Fruit fly (Drosophila melanogaster): ENCODE data around the gene CG5199.

The CG5199 gene

DNA sequence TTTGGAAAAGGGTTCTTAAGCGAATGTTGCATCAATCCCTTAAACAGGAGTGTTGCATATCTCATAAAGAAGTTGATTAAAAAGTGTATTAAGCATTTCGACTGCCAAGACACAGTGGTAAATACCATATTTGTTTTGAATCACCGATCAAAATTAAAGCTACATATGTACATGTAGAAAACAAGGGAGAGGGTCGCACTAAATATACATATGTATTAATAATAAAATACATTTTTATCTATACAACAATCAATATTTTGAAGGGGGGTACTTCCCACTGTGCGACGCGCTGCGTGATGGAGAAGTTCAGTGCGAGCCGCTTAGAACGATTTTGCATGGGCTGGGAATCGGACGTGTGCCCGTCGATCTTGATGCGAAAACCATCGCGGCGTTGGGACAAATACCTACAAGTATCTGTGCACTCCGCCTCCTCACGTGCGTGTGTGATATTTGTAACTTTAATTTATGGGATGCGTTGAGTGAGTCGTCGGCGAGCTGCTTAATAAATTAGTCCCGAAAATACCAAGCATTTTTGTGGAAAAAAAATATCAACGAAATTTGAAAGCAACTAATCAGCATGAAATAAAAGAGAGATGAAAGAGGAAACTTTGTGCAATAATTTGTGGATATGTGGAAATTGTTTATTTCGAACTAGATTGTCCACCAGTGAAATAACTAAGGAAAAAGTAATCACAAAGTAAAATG, 7.7 kb downstream of the CG5199 start (continued):
- TF ChIP-seq Hr78 (GFP tag; optimal IDR thresholded peaks at IDR 0.05) (peak in 1 of 2 experiments; percentile 33), Spps (tag; optimal IDR thresholded peaks at IDR 0.05) (peak; percentile 66), ato (GFP tag; IDR thresholded peaks at IDR 0.05; ENCODE audit: partially characterized antibody) (no peak), D (optimal IDR thresholded peaks at IDR 0.05) (no peak), D (GFP tag; optimal IDR thresholded peaks at IDR 0.05) (peak; percentile 80), crol (GFP tag; IDR thresholded peaks at IDR 0.05) (0 out of 2 replicates have a peak, but pooled peaks have one; percentile 27), CG10274 (GFP tag; optimal IDR thresholded peaks at IDR 0.05) (peak; percentile 52), CG6254 (GFP tag; optimal IDR thresholded peaks at IDR 0.05) (peak; percentile 84), br (optimal IDR thresholded peaks at IDR 0.05) (no peak), Ada2b (GFP tag; IDR thresholded peaks at IDR 0.05) (peak; percentile 94), CG14965 (GFP tag; optimal IDR thresholded peaks at IDR 0.05; ENCODE audit: borderline replicate concordance) (no peak), sob (GFP tag; IDR thresholded peaks at IDR 0.05) (peak; percentile 93), CG14014 (GFP tag; IDR thresholded peaks at IDR 0.05) (peak; percentile 88), Mes4 (GFP tag; optimal IDR thresholded peaks at IDR 0.05) (peak; percentile 15), aop (GFP tag; IDR thresholded peaks at IDR 0.05) (peak; percentile 76), Dp (GFP tag; optimal IDR thresholded peaks at IDR 0.05) (no peak), vfl (GFP tag; optimal IDR thresholded peaks at IDR 0.05) (peak; percentile 32), CG3065 (GFP tag; optimal IDR thresholded peaks at IDR 0.05) (peak; percentile 43), CG11695 (GFP tag; IDR thresholded peaks at IDR 0.05) (peak; percentile 94), Ptx1 (GFP tag; IDR thresholded peaks at IDR 0.05) (peak; percentile 93), CG34376 (GFP tag; optimal IDR thresholded peaks at IDR 0.05) (peak; percentile 28), CG12219 (GFP tag; optimal IDR thresholded peaks at IDR 0.05) (peak; percentile 83), CG10654 (GFP tag; optimal IDR thresholded peaks at IDR 0.05) (peak; percentile 75), CG5953 (GFP tag; IDR thresholded peaks at IDR 0.05) (peak; percentile 85), CG17802 (tag; optimal IDR thresholded peaks at IDR 0.05) (peak; percentile 43), Chrac-16 (GFP tag; optimal IDR thresholded peaks at IDR 0.05) (peak; percentile 76), bbx (GFP tag; IDR thresholded peaks at IDR 0.05; ENCODE audit: partially characterized antibody) (0 out of 2 replicates have a peak, but pooled peaks have one; percentile 32), CG14710 (tag; optimal IDR thresholded peaks at IDR 0.05) (peak; percentile 70), Nf-YB (GFP tag; optimal IDR thresholded peaks at IDR 0.05) (peak; percentile 57), CG32532 (GFP tag; IDR thresholded peaks at IDR 0.05) (peak; percentile 93), Hr51 (GFP tag; optimal IDR thresholded peaks at IDR 0.05) (peak in 1 of 2 experiments; percentile 90), pb (GFP tag; optimal IDR thresholded peaks at IDR 0.05) (no peak), org-1 (GFP tag; optimal IDR thresholded peaks at IDR 0.05) (peak; percentile 74), CG17568 (GFP tag; optimal IDR thresholded peaks at IDR 0.05) (peak; percentile 79), CG33213 (GFP tag; optimal IDR thresholded peaks at IDR 0.05) (no peak), CG4820 (GFP tag; optimal IDR thresholded peaks at IDR 0.05) (peak; percentile 80), CG11398 (GFP tag; optimal IDR thresholded peaks at IDR 0.05) (no peak), CG4360 (GFP tag; IDR thresholded peaks at IDR 0.05) (peak; percentile 52), CG13123 (GFP tag; optimal IDR thresholded peaks at IDR 0.05) (peak; percentile 57), emc (GFP tag; optimal IDR thresholded peaks at IDR 0.05) (no peak), trem (tag; optimal IDR thresholded peaks at IDR 0.05) (peak; percentile 71), E2f2 (GFP tag; IDR thresholded peaks at IDR 0.05) (peak; percentile 69), CG18764 (GFP tag; optimal IDR thresholded peaks at IDR 0.05) (peak; percentile 69), Bteb2 (GFP tag; optimal IDR thresholded peaks at IDR 0.05) (peak; percentile 29), CG6175 (GFP tag; IDR thresholded peaks at IDR 0.05) (peak; percentile 77), pita (GFP tag; optimal IDR thresholded peaks at IDR 0.05) (no peak), CG13894 (tag; optimal IDR thresholded peaks at IDR 0.05) (peak; percentile 30), Aef1 (GFP tag; IDR thresholded peaks at IDR 0.05) (peak; percentile 84), CG16813 (GFP tag; IDR thresholded peaks at IDR 0.05; ENCODE audit: partially characterized antibody) (no peak)
